Fruit fly (Drosophila melanogaster) Kc167 (cell line): ENCODE data around the gene GCC185.

Experiments used
- Myc ChIP-seq: fragments of >200 bp; optimal IDR thresholded peaks from 2 replicates; lab custom pipeline; 2017; ENCODE audit warnings: missing external identifiers
- Sin3A ChIP-seq: fragments of >200 bp; optimal IDR thresholded peaks from 2 replicates; lab custom pipeline; 2018; ENCODE audit warnings: missing external identifiers
- h ChIP-seq: fragments of >200 bp; optimal IDR thresholded peaks from 3 replicates; lab custom pipeline; 2018; ENCODE audit warnings: missing external identifiers
- insv ChIP-seq: fragments of >200 bp; optimal IDR thresholded peaks from 3 replicates; lab custom pipeline; 2018; ENCODE audit warnings: missing external identifiers
- psq ChIP-seq: fragments of >200 bp; optimal IDR thresholded peaks from 2 replicates; lab custom pipeline; 2017; ENCODE audit warnings: missing external identifiers
- ttk ChIP-seq: sonication (Bioruptor generic); optimal IDR thresholded peaks from 2 replicates; lab custom pipeline; 2017; ENCODE audit warnings: missing external identifiers

The GCC185 gene

DNA sequence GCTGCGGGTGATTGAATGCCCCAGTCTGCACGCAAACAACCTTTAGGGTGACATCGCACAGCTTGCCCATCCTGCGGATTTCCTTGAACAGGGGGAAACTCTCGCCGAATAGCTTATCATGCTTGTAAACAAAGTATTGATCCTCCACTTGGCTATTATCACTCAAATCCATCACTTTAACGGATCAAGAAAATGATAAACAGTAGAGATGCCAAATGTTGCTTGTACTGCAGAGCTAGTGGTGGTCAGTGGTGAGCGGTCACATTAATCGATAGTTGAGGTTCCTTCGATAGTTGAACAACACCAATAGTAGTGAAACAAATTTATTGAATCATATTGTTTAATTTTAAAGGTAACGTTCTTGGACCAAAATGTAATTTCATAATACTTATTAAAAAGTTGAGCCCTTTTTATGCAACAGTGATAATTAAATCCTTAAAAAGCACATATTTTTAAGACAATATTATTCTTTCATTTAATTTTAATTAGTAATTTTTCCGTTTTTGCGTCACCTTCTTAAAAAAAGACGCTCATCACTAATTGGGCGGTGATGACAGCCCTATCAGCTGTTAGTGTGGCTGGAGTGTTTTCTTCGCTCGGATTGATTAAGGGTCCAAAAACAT lies at the start of gene GCC185, which contains the start of gene KLHL18:
Gene GCC185 (plus strand): TSS at position 571 of the 623 bp plus-strand sequence.
Gene KLHL18 (minus strand): TSS at position 233 of the 623 bp plus-strand sequence.
- TF ChIP-seq Sin3A (lab: Kevin White, UChicago) (no peak), ttk (no peak), h (lab: Kevin White, UChicago) (no peak), psq (lab: Kevin White, UChicago) (no peak), insv (no peak), Myc (lab: Kevin White, UChicago) (no peak)

- TF ChIP-seq Sin3A (lab: Kevin White, UChicago) (peak; percentile 94), h (lab: Kevin White, UChicago) (no peak)
Observed at dm6 chr3R:11962739-11963214, 47.8 kb upstream of the GCC185 start, which contains the start of the genes CG3281 and aurA. Gene CG3281, minus strand, starts transcription at chr3R:11962805. Gene aurA, plus strand, starts transcription at chr3R:11963124.

- TF ChIP-seq psq (lab: Kevin White, UChicago) = no peak
- no peak for TF ChIP-seq Myc (lab: Kevin White, UChicago)
- TF ChIP-seq h (lab: Kevin White, UChicago) = no peak
- TF ChIP-seq ttk = no peak
- TF ChIP-seq insv = no peak
- TF ChIP-seq Sin3A (lab: Kevin White, UChicago) = no peak
Observed at dm6 chr3R:11964000-11964399, 46.6 kb upstream of the GCC185 start.

- TF ChIP-seq h (lab: Kevin White, UChicago) = no peak
- no peak for TF ChIP-seq Myc (lab: Kevin White, UChicago)
- no peak for TF ChIP-seq psq (lab: Kevin White, UChicago)
- no peak for TF ChIP-seq Sin3A (lab: Kevin White, UChicago)
- TF ChIP-seq ttk = no peak
Observed at dm6 chr3R:11967262-11968029, 43.1 kb upstream of the GCC185 start, which contains the start of the genes CG12213 and GC1. Gene CG12213, minus strand, starts transcription at chr3R:11967691. Gene GC1, plus strand, starts transcription at chr3R:11967708.

dm6 chr3R:11968030-11968753 lies 42.4 kb upstream of the GCC185 start:
- TF ChIP-seq Myc (lab: Kevin White, UChicago) = no peak
- no peak for TF ChIP-seq psq (lab: Kevin White, UChicago)
- TF ChIP-seq Sin3A (lab: Kevin White, UChicago) = no peak

DNA sequence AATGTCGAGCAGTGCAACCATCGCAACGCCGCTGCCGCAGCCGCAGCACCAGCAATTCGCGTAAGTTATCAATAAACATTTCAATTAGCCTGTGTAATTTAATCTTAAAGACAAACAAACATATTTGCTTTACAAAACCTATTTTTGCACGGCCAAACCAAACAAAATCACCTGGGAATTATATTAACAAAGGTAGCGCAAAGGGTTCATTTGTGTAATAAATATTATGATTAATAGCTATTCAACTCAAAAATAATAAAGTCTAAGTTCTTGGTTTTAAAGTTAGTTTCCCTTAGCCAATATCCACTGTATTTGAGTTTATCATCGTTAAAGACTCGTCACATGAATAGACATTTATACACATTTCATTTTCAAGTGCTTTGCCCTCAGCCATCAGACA lies 41.4 kb upstream of the GCC185 start:
- TF ChIP-seq Myc (lab: Kevin White, UChicago) (no peak), psq (lab: Kevin White, UChicago) (no peak), Sin3A (lab: Kevin White, UChicago) (no peak), h (lab: Kevin White, UChicago) (no peak), ttk (no peak), insv (no peak)

- TF ChIP-seq psq (lab: Kevin White, UChicago) (no peak), ttk (no peak), Sin3A (lab: Kevin White, UChicago) (no peak), Myc (lab: Kevin White, UChicago) (no peak), insv (no peak), h (lab: Kevin White, UChicago) (no peak)
Observed at dm6 chr3R:11971394-11971793, 39.2 kb upstream of the GCC185 start, which contains the start of gene GC2. Gene GC2, plus strand, starts transcription at chr3R:11971694.

dm6 chr3R:11973826-11974225 lies 36.7 kb upstream of the GCC185 start:
- no peak for TF ChIP-seq insv
- no peak for TF ChIP-seq ttk
- TF ChIP-seq h (lab: Kevin White, UChicago) = no peak
- no peak for TF ChIP-seq psq (lab: Kevin White, UChicago)
- no peak for TF ChIP-seq Sin3A (lab: Kevin White, UChicago)
- no peak for TF ChIP-seq Myc (lab: Kevin White, UChicago)

dm6 chr3R:11974631-11975030 lies 35.9 kb upstream of the GCC185 start, which contains the start of gene Tango9:
Gene Tango9, minus strand, starts transcription at chr3R:11974910.
- no peak for TF ChIP-seq insv
- TF ChIP-seq h (lab: Kevin White, UChicago) = no peak
- TF ChIP-seq Sin3A (lab: Kevin White, UChicago) = no peak
- TF ChIP-seq Myc (lab: Kevin White, UChicago) = no peak
- no peak for TF ChIP-seq psq (lab: Kevin White, UChicago)
- no peak for TF ChIP-seq ttk

- TF ChIP-seq h (lab: Kevin White, UChicago) (no peak), ttk (no peak), Sin3A (lab: Kevin White, UChicago) (no peak), psq (lab: Kevin White, UChicago) (no peak), insv (no peak), Myc (lab: Kevin White, UChicago) (no peak)
Observed at dm6 chr3R:11976556-11977335, 33.8 kb upstream of the GCC185 start, which contains the start of gene CG10005. Gene CG10005, minus strand, starts transcription at chr3R:11977197.

DNA sequence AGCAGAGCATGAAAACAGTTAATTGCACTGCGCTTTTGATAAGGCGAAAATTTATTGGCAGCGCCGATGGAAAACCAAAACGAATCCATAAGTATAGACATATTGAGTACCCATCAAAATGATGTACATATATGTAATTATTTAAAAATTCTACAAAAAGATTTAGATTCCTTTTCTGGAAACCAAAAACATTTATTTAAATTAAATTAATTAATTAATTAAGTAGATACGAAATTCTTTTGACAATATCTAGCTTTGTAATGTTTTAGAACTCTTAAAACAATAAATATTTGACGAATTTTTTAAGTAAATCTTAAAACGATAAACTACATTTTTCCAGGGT lies 33.3 kb upstream of the GCC185 start:
- TF ChIP-seq Myc (lab: Kevin White, UChicago) (no peak), h (lab: Kevin White, UChicago) (no peak), psq (lab: Kevin White, UChicago) (no peak), insv (no peak), ttk (no peak), Sin3A (lab: Kevin White, UChicago) (no peak)
